Worm (Caenorhabditis elegans) whole organism, L1 larva: ENCODE measurements around the gene C05C10.3.

Experiments
- C04F5.9 ChIP-seq: sonication (generic microtip); optimal IDR thresholded peaks from 2 replicates; lab custom pipeline; 2016; ENCODE audit warnings: missing genetic modification characterization, missing compliant biosample characterization
- C16A3.4 ChIP-seq: fragments of 150-350 bp; optimal IDR thresholded peaks from 2 replicates; lab custom pipeline; 2014; ENCODE audit warnings: missing biosample characterization, missing genetic modification characterization
- F16B12.6 ChIP-seq: fragments of 150-350 bp; optimal IDR thresholded peaks from 2 replicates; lab custom pipeline; 2014; ENCODE audit warnings: missing biosample characterization, missing genetic modification characterization
- Y116A8C.19 ChIP-seq: sonication (generic microtip); optimal IDR thresholded peaks from 2 replicates; lab custom pipeline; 2016; ENCODE audit warnings: missing compliant biosample characterization, missing genetic modification characterization, borderline replicate concordance
- aha-1 ChIP-seq: fragments of 150-350 bp; optimal IDR thresholded peaks from 2 replicates; lab custom pipeline; 2014; ENCODE audit warnings: missing biosample characterization, missing genetic modification characterization
- alr-1 ChIP-seq: fragments of 200-800 bp; sonication (Bioruptor generic); optimal IDR thresholded peaks from 2 replicates; lab custom pipeline; 2018; ENCODE audit warnings: borderline replicate concordance, mild to moderate bottlenecking, missing genetic modification characterization, missing compliant biosample characterization
- ama-1 ChIP-seq: fragments of 150-350 bp; optimal IDR thresholded peaks from 2 replicates; lab custom pipeline; 2014
- blmp-1 ChIP-seq: fragments of 150-350 bp; optimal IDR thresholded peaks from 2 replicates; lab custom pipeline; 2014; ENCODE audit warnings: missing biosample characterization, missing genetic modification characterization
- ceh-63 ChIP-seq: fragments of 200-800 bp; sonication (Bioruptor generic); optimal IDR thresholded peaks from 2 replicates; lab custom pipeline; 2018; ENCODE audit warnings: mild to moderate bottlenecking, missing genetic modification characterization, missing compliant biosample characterization
- ceh-8 ChIP-seq: fragments of 200-800 bp; sonication (Bioruptor generic); optimal IDR thresholded peaks from 2 replicates; lab custom pipeline; 2018; ENCODE audit warnings: mild to moderate bottlenecking, missing genetic modification characterization, moderate library complexity, missing compliant biosample characterization
- ceh-82 ChIP-seq, 3 experiments: fragments of 150-350 bp in 1 of 3; sonication (generic microtip) in 2 of 3; optimal IDR thresholded peaks; 2 replicates each; lab custom pipeline; 2014 to 2017; ENCODE audit warnings: missing biosample characterization in 3 of 3, missing genetic modification characterization in 3 of 3
- ceh-88 ChIP-seq: fragments of 200-800 bp; sonication (Bioruptor generic); IDR thresholded peaks from 2 replicates; pipeline ENCODE4 v1.3.6; 2022; ENCODE audit warnings: missing genetic modification characterization, missing compliant biosample characterization
- ceh-90 ChIP-seq: sonication (generic microtip); optimal IDR thresholded peaks from 2 replicates; lab custom pipeline; 2016; ENCODE audit warnings: missing genetic modification characterization, missing compliant biosample characterization
- dpl-1 ChIP-seq, 3 experiments: fragments of 150-350 bp in 2 of 3; sonication (generic microtip) in 1 of 3; optimal IDR thresholded peaks; 2 replicates each; lab custom pipeline; 2014 to 2017; ENCODE audit warnings: missing biosample characterization in 3 of 3, missing genetic modification characterization in 3 of 3, missing genetic modification reagents in 3 of 3
- efl-1 ChIP-seq, 4 experiments: fragments of 150-350 bp; optimal IDR thresholded peaks in 3 of 4; peaks in 1 of 4; 1 replicate in 1 of 4; 2 replicates in 3 of 4; lab custom pipeline; 2014; ENCODE audit warnings: missing biosample characterization in 2 of 4, missing genetic modification characterization in 2 of 4, missing genetic modification reagents in 2 of 4
- efl-3 ChIP-seq: fragments of 200-800 bp; sonication (Bioruptor generic); optimal IDR thresholded peaks from 2 replicates; lab custom pipeline; 2018; ENCODE audit warnings: mild to moderate bottlenecking, missing genetic modification characterization, missing compliant biosample characterization
- egl-13 ChIP-seq: sonication (generic microtip); optimal IDR thresholded peaks from 2 replicates; lab custom pipeline; 2016; ENCODE audit warnings: missing genotype, missing genetic modification reagents, missing genetic modification characterization, missing compliant biosample characterization
- elt-2 ChIP-seq: sonication (generic microtip); optimal IDR thresholded peaks from 2 replicates; lab custom pipeline; 2016; ENCODE audit warnings: missing genetic modification characterization, mild to moderate bottlenecking, inconsistent platforms, missing compliant biosample characterization, missing genetic modification reagents
- fkh-10 ChIP-seq: sonication (generic microtip); optimal IDR thresholded peaks from 2 replicates; lab custom pipeline; 2017; ENCODE audit warnings: missing biosample characterization, missing genetic modification reagents, missing genetic modification characterization
- fkh-8 ChIP-seq: sonication (generic microtip); optimal IDR thresholded peaks from 2 replicates; lab custom pipeline; 2016; ENCODE audit warnings: mild to moderate bottlenecking, missing genetic modification characterization, missing compliant biosample characterization
- fos-1 ChIP-seq: fragments of 150-350 bp; optimal IDR thresholded peaks from 2 replicates; lab custom pipeline; 2014; ENCODE audit warnings: missing biosample characterization, missing genetic modification characterization
- hlh-17 ChIP-seq: fragments of 200-800 bp; sonication (Bioruptor generic); optimal IDR thresholded peaks from 2 replicates; lab custom pipeline; 2018; ENCODE audit warnings: missing genetic modification characterization, mild to moderate bottlenecking, missing compliant biosample characterization, moderate library complexity, borderline replicate concordance
- hpl-2 ChIP-seq: fragments of 150-350 bp; optimal IDR thresholded peaks from 2 replicates; lab custom pipeline; 2014; ENCODE audit warnings: missing biosample characterization, missing genetic modification reagents, missing genetic modification characterization
- jun-1 ChIP-seq: fragments of 150-350 bp; optimal IDR thresholded peaks from 2 replicates; lab custom pipeline; 2014; ENCODE audit warnings: missing biosample characterization, missing genetic modification reagents, missing genetic modification characterization
- lin-14 ChIP-seq: fragments of 200-800 bp; sonication (Bioruptor generic); optimal IDR thresholded peaks from 2 replicates; lab custom pipeline; 2018; ENCODE audit warnings: mild to moderate bottlenecking, missing genetic modification characterization, moderate library complexity, missing compliant biosample characterization
- lin-15B ChIP-seq: fragments of 150-350 bp; sonication (generic microtip); optimal IDR thresholded peaks from 3 replicates; lab custom pipeline; 2014; ENCODE audit warnings: missing biosample characterization, missing genetic modification characterization
- lin-39 ChIP-seq: fragments of 150-350 bp; optimal IDR thresholded peaks from 2 replicates; lab custom pipeline; 2014; ENCODE audit warnings: missing biosample characterization, missing genetic modification reagents, missing genetic modification characterization
- lir-3 ChIP-seq: sonication (generic microtip); optimal IDR thresholded peaks from 2 replicates; lab custom pipeline; 2016; ENCODE audit warnings: mild to moderate bottlenecking, missing genetic modification characterization, moderate library complexity, missing compliant biosample characterization; ENCODE audit not compliant: poor library complexity
- lsy-2 ChIP-seq, 2 experiments: fragments of 150-350 bp; optimal IDR thresholded peaks; 2 replicates each; lab custom pipeline; 2014; ENCODE audit warnings: missing biosample characterization in 2 of 2, missing genetic modification characterization in 2 of 2
- mab-9 ChIP-seq: fragments of 200-800 bp; sonication (Bioruptor generic); IDR thresholded peaks from 2 replicates; pipeline ENCODE4 v1.3.6; 2022; ENCODE audit warnings: missing genetic modification reagents, missing genetic modification characterization, missing compliant biosample characterization
- mdl-1 ChIP-seq, 2 experiments: fragments of 150-350 bp; optimal IDR thresholded peaks; 2 replicates each; lab custom pipeline; 2014 to 2017; ENCODE audit warnings: missing biosample characterization in 2 of 2, missing genetic modification characterization in 2 of 2, inconsistent platforms in 1 of 2
- mep-1 ChIP-seq: fragments of 150-350 bp; optimal IDR thresholded peaks from 2 replicates; lab custom pipeline; 2014; ENCODE audit warnings: missing biosample characterization, missing genetic modification characterization
- nhr-11 ChIP-seq: fragments of 150-350 bp; optimal IDR thresholded peaks from 2 replicates; lab custom pipeline; 2014; ENCODE audit warnings: missing biosample characterization, missing genetic modification characterization
- nhr-20 ChIP-seq: sonication (generic microtip); optimal IDR thresholded peaks from 2 replicates; lab custom pipeline; 2016; ENCODE audit warnings: mild to moderate bottlenecking, missing genetic modification characterization, missing compliant biosample characterization
- nhr-28 ChIP-seq: fragments of 150-350 bp; optimal IDR thresholded peaks from 2 replicates; lab custom pipeline; 2014; ENCODE audit warnings: missing biosample characterization, missing genetic modification characterization
- nhr-71 ChIP-seq: sonication (generic microtip); optimal IDR thresholded peaks from 2 replicates; lab custom pipeline; 2016; ENCODE audit warnings: mild to moderate bottlenecking, missing genetic modification characterization, moderate library complexity, missing compliant biosample characterization
- nhr-76 ChIP-seq: sonication (generic microtip); optimal IDR thresholded peaks from 2 replicates; lab custom pipeline; 2017; ENCODE audit warnings: missing biosample characterization, missing genetic modification characterization
- nhr-77 ChIP-seq: fragments of 150-350 bp; optimal IDR thresholded peaks from 2 replicates; lab custom pipeline; 2014; ENCODE audit warnings: missing biosample characterization, missing genetic modification characterization
- nhr-84 ChIP-seq: sonication (generic microtip); optimal IDR thresholded peaks from 2 replicates; lab custom pipeline; 2017; ENCODE audit warnings: missing biosample characterization, missing genetic modification characterization
- nhr-85 ChIP-seq: sonication (generic microtip); peaks from one replicate; lab custom pipeline; 2016; ENCODE audit warnings: missing genetic modification characterization, inconsistent platforms, missing compliant biosample characterization
- pax-3 ChIP-seq: fragments of 200-800 bp; sonication (Bioruptor generic); optimal IDR thresholded peaks from 2 replicates; lab custom pipeline; 2018; ENCODE audit warnings: mild to moderate bottlenecking, missing genetic modification characterization, moderate library complexity, missing compliant biosample characterization
- pqm-1 ChIP-seq: sonication (generic microtip); optimal IDR thresholded peaks from 3 replicates; lab custom pipeline; 2017; ENCODE audit warnings: missing biosample characterization, missing genetic modification characterization
- skn-1 ChIP-seq: fragments of 150-350 bp; optimal IDR thresholded peaks from 2 replicates; lab custom pipeline; 2014; ENCODE audit warnings: missing biosample characterization, missing genetic modification characterization
- snu-23 ChIP-seq: sonication (generic microtip); optimal IDR thresholded peaks from 2 replicates; lab custom pipeline; 2016; ENCODE audit warnings: missing genetic modification characterization, missing compliant biosample characterization
- sptf-1 ChIP-seq: fragments of 150-350 bp; optimal IDR thresholded peaks from 2 replicates; lab custom pipeline; 2014; ENCODE audit warnings: missing biosample characterization, missing genetic modification characterization
- sup-37 ChIP-seq: fragments of 200-800 bp; sonication (Bioruptor generic); optimal IDR thresholded peaks from 2 replicates; lab custom pipeline; 2018; ENCODE audit warnings: mild to moderate bottlenecking, missing genetic modification characterization, missing compliant biosample characterization
- tbx-2 ChIP-seq: sonication (generic microtip); optimal IDR thresholded peaks from 2 replicates; lab custom pipeline; 2016; ENCODE audit warnings: missing genetic modification characterization, missing compliant biosample characterization
- unc-30 ChIP-seq: sonication (generic microtip); optimal IDR thresholded peaks from 2 replicates; lab custom pipeline; 2017; ENCODE audit warnings: missing biosample characterization, missing genetic modification characterization
- unc-98 ChIP-seq: fragments of 200-800 bp; sonication (Bioruptor generic); IDR thresholded peaks from 2 replicates; pipeline ENCODE4 v1.3.6; 2022; ENCODE audit warnings: missing genetic modification characterization, missing compliant biosample characterization
- vab-15 ChIP-seq: sonication (generic microtip); optimal IDR thresholded peaks from 2 replicates; lab custom pipeline; 2017; ENCODE audit warnings: missing genotype, mild to moderate bottlenecking, missing genetic modification characterization, missing compliant biosample characterization
- xbp-1 ChIP-seq: sonication (generic microtip); optimal IDR thresholded peaks from 2 replicates; lab custom pipeline; 2016; ENCODE audit warnings: missing genetic modification characterization, missing compliant biosample characterization
- zip-4 ChIP-seq: fragments of 200-800 bp; sonication (Bioruptor generic); optimal IDR thresholded peaks from 2 replicates; lab custom pipeline; 2018; ENCODE audit warnings: mild to moderate bottlenecking, missing genetic modification characterization, moderate library complexity, missing compliant biosample characterization
- ztf-11 ChIP-seq, 2 experiments: sonication (generic microtip); optimal IDR thresholded peaks; 2 replicates each; lab custom pipeline; 2016 to 2017; ENCODE audit warnings: missing genetic modification characterization in 2 of 2, missing biosample characterization in 1 of 2, missing compliant biosample characterization in 1 of 2
- ztf-4 ChIP-seq: fragments of 150-350 bp; optimal IDR thresholded peaks from 2 replicates; lab custom pipeline; 2014; ENCODE audit warnings: missing biosample characterization, missing genetic modification characterization

C05C10.3 gene

DNA sequence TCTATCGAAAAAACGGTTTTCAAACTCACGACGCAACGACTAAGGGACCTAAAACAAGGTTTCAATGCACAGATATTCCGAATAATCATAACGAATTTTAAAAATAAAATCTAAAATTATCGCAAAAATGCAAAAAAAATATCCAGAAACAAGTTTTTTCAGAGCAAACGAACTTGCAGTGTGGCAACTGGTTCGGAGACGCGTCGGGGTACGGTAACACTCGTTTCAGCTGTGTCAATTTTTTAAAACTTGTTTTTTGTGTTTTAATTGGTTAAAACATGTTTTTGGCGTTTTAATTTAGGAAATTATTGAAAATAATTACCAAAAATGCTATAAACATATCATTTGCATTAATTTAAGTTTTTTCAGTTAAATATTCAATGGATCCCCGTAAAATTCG is 44.3 kb downstream of the C05C10.3 start, which contains the start of gene C08H9.16:
C08H9.16 (plus strand) TSS at position 370 of the 400 bp plus-strand sequence.
- TF ChIP-seq nhr-71 (peak; percentile 59), nhr-20 (tag; lab: Kevin White, UChicago) (peak; percentile 7), unc-30 (tag; lab: Kevin White, UChicago) (no peak), nhr-11 (tag; lab: Kevin White, UChicago) (no peak), hlh-17 (GFP tag; lab: Kevin White, UChicago) (no peak), ceh-90 (tag; lab: Kevin White, UChicago) (no peak), snu-23 (GFP tag; lab: Kevin White, UChicago) (no peak), fos-1 (tag; lab: Kevin White, UChicago) (no peak), lin-14 (GFP tag; lab: Kevin White, UChicago) (peak; percentile 38), nhr-77 (no peak), ceh-63 (GFP tag; lab: Kevin White, UChicago) (no peak), ceh-8 (GFP tag; lab: Kevin White, UChicago) (no peak), blmp-1 (tag; lab: Kevin White, UChicago) (peak; percentile 45), ama-1 (no peak), ztf-11 (tag; optimal IDR thresholded peaks at IDR 0.05; lab: Kevin White, UChicago) (no peak), mep-1 (tag; lab: Kevin White, UChicago) (peak; percentile 46), mab-9 (GFP tag; lab: Robert Waterston, UW) (no peak), zip-4 (no peak), fkh-10 (GFP tag; lab: Kevin White, UChicago) (no peak), lin-15B (peak; percentile 46), ztf-4 (tag; lab: Kevin White, UChicago) (peak; percentile 28), vab-15 (tag; lab: Kevin White, UChicago) (no peak), lsy-2 (tag; optimal IDR thresholded peaks at IDR 0.05; lab: Kevin White, UChicago) (peak; percentile 96 to 98), ceh-82 (tag; optimal IDR thresholded peaks at IDR 0.05; lab: Kevin White, UChicago) (peak in 2 of 3 experiments; percentile 11 to 24), unc-98 (no peak), egl-13 (no peak), tbx-2 (tag; lab: Kevin White, UChicago) (peak; percentile 31), efl-1 (optimal IDR thresholded peaks at IDR 0.05; lab: Kevin White, UChicago) (peak; percentile 63 to 68), efl-1 (GFP tag; optimal IDR thresholded peaks at IDR 0.05 in 1 of 2; lab: Kevin White, UChicago) (peak; percentile 53 to 94), C04F5.9 (tag; lab: Kevin White, UChicago) (no peak), nhr-76 (tag; lab: Kevin White, UChicago) (no peak), sup-37 (no peak), C16A3.4 (tag; lab: Kevin White, UChicago) (peak; percentile 65), pqm-1 (no peak), skn-1 (tag; lab: Kevin White, UChicago) (peak; percentile 58), F16B12.6 (tag; lab: Kevin White, UChicago) (no peak), elt-2 (no peak), alr-1 (tag; lab: Kevin White, UChicago) (no peak), sptf-1 (no peak), fkh-8 (no peak), lir-3 (no peak), efl-3 (GFP tag; lab: Kevin White, UChicago) (no peak), hpl-2 (no peak), ceh-88 (GFP tag; lab: Robert Waterston, UW) (no peak), nhr-84 (tag; lab: Kevin White, UChicago) (no peak), pax-3 (no peak), jun-1 (tag; lab: Kevin White, UChicago) (no peak), lin-39 (tag; lab: Kevin White, UChicago) (no peak), nhr-28 (tag; lab: Kevin White, UChicago) (no peak), mdl-1 (tag; optimal IDR thresholded peaks at IDR 0.05; lab: Kevin White, UChicago) (no peak), aha-1 (no peak), xbp-1 (tag; lab: Kevin White, UChicago) (peak; percentile 18), dpl-1 (GFP tag; optimal IDR thresholded peaks at IDR 0.05; lab: Kevin White, UChicago) (peak; percentile 50 to 71 (median 59)), Y116A8C.19 (no peak), nhr-85 (tag; lab: Kevin White, UChicago) (peak; percentile 76)
